Worm (Caenorhabditis elegans) whole organism, midembryonic: Measurements from ENCODE around the gene AH9.4.
A peak's percentile ranks its signal among the peaks of the same experiment; 100 is the strongest.

Experiments
- T22C8.4 ChIP-seq: fragments of 200-800 bp; sonication (Bioruptor generic); IDR thresholded peaks from 2 replicates; pipeline ENCODE4 v1.3.6; 2022; ENCODE audit warnings: missing genetic modification characterization, missing compliant biosample characterization
- cog-1 ChIP-seq: sonication (generic microtip); optimal IDR thresholded peaks from 2 replicates; lab custom pipeline; 2016; ENCODE audit warnings: missing genetic modification characterization, missing compliant biosample characterization
- flt-1 ChIP-seq: fragments of 200-800 bp; sonication (Bioruptor generic); IDR thresholded peaks from 2 replicates; pipeline ENCODE4 v1.3.6; 2022; ENCODE audit warnings: missing genetic modification characterization, missing compliant biosample characterization
- klf-2 ChIP-seq: fragments of 200-800 bp; sonication (Bioruptor generic); conservative IDR thresholded peaks from 2 replicates; pipeline ENCODE4 v1.3.6; 2022; ENCODE audit warnings: missing genetic modification reagents, missing genetic modification characterization, missing compliant biosample characterization
- med-1 ChIP-seq: sonication (generic microtip); optimal IDR thresholded peaks from 2 replicates; lab custom pipeline; 2017; ENCODE audit warnings: missing genetic modification characterization, mild to moderate bottlenecking, missing compliant biosample characterization, antibody characterized with exemption, missing genetic modification reagents; ENCODE audit not compliant: insufficient read depth
- ref-1 ChIP-seq: fragments of 200-800 bp; sonication (Bioruptor generic); conservative IDR thresholded peaks from 2 replicates; pipeline ENCODE4 v1.3.6; 2022; ENCODE audit warnings: missing genetic modification reagents, missing genetic modification characterization, missing compliant biosample characterization
- tab-1 ChIP-seq: fragments of 200-800 bp; sonication (Bioruptor generic); IDR thresholded peaks from 2 replicates; pipeline ENCODE4 v1.3.6; 2022; ENCODE audit warnings: missing genetic modification characterization, missing compliant biosample characterization
- ztf-23 ChIP-seq: fragments of 200-800 bp; sonication (Bioruptor generic); IDR thresholded peaks from 2 replicates; pipeline ENCODE4 v1.3.6; 2022; ENCODE audit warnings: missing genetic modification reagents, missing genetic modification characterization, missing compliant biosample characterization
- ztf-29 ChIP-seq: fragments of 200-800 bp; sonication (Bioruptor generic); IDR thresholded peaks from 2 replicates; pipeline ENCODE4 v1.3.6; 2022; ENCODE audit warnings: missing genetic modification reagents, missing genetic modification characterization, missing compliant biosample characterization

Gene AH9.4

DNA sequence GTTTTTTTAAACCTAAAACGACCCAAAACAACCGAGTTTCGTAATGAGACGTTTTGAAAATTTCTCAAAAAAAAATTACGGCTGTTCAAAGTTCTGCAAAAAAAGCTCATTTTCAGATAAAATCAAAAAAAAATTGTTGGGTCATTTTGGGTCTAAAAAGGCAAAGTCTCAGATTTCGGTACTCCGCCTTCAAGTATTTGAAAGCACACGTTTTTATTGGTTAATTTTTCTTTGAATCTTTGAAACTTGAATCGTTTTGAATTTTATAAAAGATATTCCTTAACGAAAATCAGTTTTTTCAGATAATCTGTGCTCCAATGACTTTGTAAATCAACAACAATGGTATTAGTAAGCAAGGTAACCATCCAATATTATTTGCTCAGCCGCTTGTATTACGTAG lies 28.6 kb upstream of the AH9.4 start, which contains the start of gene hum-6:
hum-6 (plus strand) TSS at position 301 of the 400 bp plus-strand sequence.
- TF ChIP-seq T22C8.4 (GFP tag; lab: Robert Waterston, UW) (no peak), ztf-29 (GFP tag; lab: Robert Waterston, UW) (no peak), ref-1 (GFP tag; lab: Robert Waterston, UW) (no peak), klf-2 (no peak), med-1 (GFP tag; lab: Kevin White, UChicago) (no peak), cog-1 (tag; lab: Kevin White, UChicago) (no peak), ztf-23 (GFP tag; lab: Robert Waterston, UW) (no peak)

- TF ChIP-seq ztf-29 (GFP tag; lab: Robert Waterston, UW): no peak
- no peak for TF ChIP-seq med-1 (GFP tag; lab: Kevin White, UChicago)
- TF ChIP-seq ref-1 (GFP tag; lab: Robert Waterston, UW): no peak
- no peak for TF ChIP-seq klf-2
- TF ChIP-seq ztf-23 (GFP tag; lab: Robert Waterston, UW): no peak
- no peak for TF ChIP-seq T22C8.4 (GFP tag; lab: Robert Waterston, UW)
- TF ChIP-seq tab-1 (GFP tag; lab: Robert Waterston, UW): no peak
- no peak for TF ChIP-seq cog-1 (tag; lab: Kevin White, UChicago)
Measured at ce11 chrX:2301821-2302220, 27.7 kb upstream of the AH9.4 start.

DNA sequence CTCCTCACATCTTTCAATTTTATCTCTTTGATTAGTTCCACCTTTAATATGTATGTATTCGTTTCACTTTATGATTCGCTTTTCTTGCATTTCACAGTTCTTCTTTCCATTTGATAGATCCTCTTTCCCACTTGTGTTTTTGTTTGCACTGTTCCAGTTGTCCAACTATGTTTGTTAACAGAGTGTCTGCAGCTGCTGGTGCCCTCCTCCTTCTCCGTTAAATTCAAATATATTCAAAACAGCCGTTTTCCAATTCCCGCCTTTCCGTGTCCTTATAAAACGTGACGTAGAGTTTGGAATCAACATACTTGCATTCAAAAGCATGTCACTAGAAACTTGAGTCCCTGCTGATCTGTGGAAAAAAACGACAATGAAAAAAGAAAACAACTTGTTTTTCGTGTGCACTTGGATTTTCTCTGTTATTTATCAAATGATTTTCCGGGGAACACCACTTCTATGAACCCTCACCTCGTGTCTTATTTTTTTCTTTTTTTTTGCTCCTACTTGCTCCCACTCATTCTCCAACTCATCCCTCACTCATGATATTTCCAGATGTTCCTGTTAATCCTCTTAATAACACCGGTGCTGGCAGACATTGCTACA lies 20.2 kb upstream of the AH9.4 start, which contains the start of gene T10H10.2:
T10H10.2 (plus strand) TSS at position 553 of the 603 bp plus-strand sequence.
- TF ChIP-seq flt-1 (GFP tag; lab: Robert Waterston, UW): no peak
- TF ChIP-seq klf-2: no peak
- no peak for TF ChIP-seq ztf-23 (GFP tag; lab: Robert Waterston, UW)
- TF ChIP-seq ztf-29 (GFP tag; lab: Robert Waterston, UW): no peak
- no peak for TF ChIP-seq med-1 (GFP tag; lab: Kevin White, UChicago)
- no peak for TF ChIP-seq tab-1 (GFP tag; lab: Robert Waterston, UW)
- no peak for TF ChIP-seq ref-1 (GFP tag; lab: Robert Waterston, UW)
- TF ChIP-seq T22C8.4 (GFP tag; lab: Robert Waterston, UW): no peak
- TF ChIP-seq cog-1 (tag; lab: Kevin White, UChicago): no peak

- TF ChIP-seq cog-1 (tag; lab: Kevin White, UChicago) (peak; percentile 64), klf-2 (no peak), ref-1 (GFP tag; lab: Robert Waterston, UW) (no peak)
Measured at ce11 chrX:2287977-2288387, 13.8 kb upstream of the AH9.4 start.

ce11 chrX:2287092-2287491 lies 13.0 kb upstream of the AH9.4 start, which contains the start of gene sav-1:
Gene sav-1, minus strand, starts transcription at chrX:2287192.
- no peak for TF ChIP-seq T22C8.4 (GFP tag; lab: Robert Waterston, UW)
- no peak for TF ChIP-seq ref-1 (GFP tag; lab: Robert Waterston, UW)
- no peak for TF ChIP-seq cog-1 (tag; lab: Kevin White, UChicago)
- TF ChIP-seq ztf-29 (GFP tag; lab: Robert Waterston, UW): no peak
- no peak for TF ChIP-seq med-1 (GFP tag; lab: Kevin White, UChicago)
- no peak for TF ChIP-seq tab-1 (GFP tag; lab: Robert Waterston, UW)
- no peak for TF ChIP-seq ztf-23 (GFP tag; lab: Robert Waterston, UW)
- TF ChIP-seq flt-1 (GFP tag; lab: Robert Waterston, UW): no peak
- no peak for TF ChIP-seq klf-2

- TF ChIP-seq flt-1 (GFP tag; lab: Robert Waterston, UW) (no peak), tab-1 (GFP tag; lab: Robert Waterston, UW) (no peak), cog-1 (tag; lab: Kevin White, UChicago) (no peak)
Measured at ce11 chrX:2276000-2276399, 1.9 kb upstream of the AH9.4 start.

ce11 chrX:2271429-2271828 lies 2.7 kb downstream of the AH9.4 start:
- no peak for TF ChIP-seq ref-1 (GFP tag; lab: Robert Waterston, UW)
- no peak for TF ChIP-seq tab-1 (GFP tag; lab: Robert Waterston, UW)
- no peak for TF ChIP-seq flt-1 (GFP tag; lab: Robert Waterston, UW)
- TF ChIP-seq ztf-29 (GFP tag; lab: Robert Waterston, UW): no peak
- TF ChIP-seq med-1 (GFP tag; lab: Kevin White, UChicago): no peak
- no peak for TF ChIP-seq klf-2
- no peak for TF ChIP-seq ztf-23 (GFP tag; lab: Robert Waterston, UW)
- no peak for TF ChIP-seq T22C8.4 (GFP tag; lab: Robert Waterston, UW)
- no peak for TF ChIP-seq cog-1 (tag; lab: Kevin White, UChicago)

ce11 chrX:2267956-2268355 lies 6.2 kb downstream of the AH9.4 start, which contains the start of gene AH9.6:
Gene AH9.6, minus strand, starts transcription at chrX:2268138.
- TF ChIP-seq ztf-29 (GFP tag; lab: Robert Waterston, UW): no peak

ce11 chrX:2266777-2267176 lies 7.4 kb downstream of the AH9.4 start:
- TF ChIP-seq ztf-23 (GFP tag; lab: Robert Waterston, UW) (no peak), flt-1 (GFP tag; lab: Robert Waterston, UW) (no peak), T22C8.4 (GFP tag; lab: Robert Waterston, UW) (no peak), tab-1 (GFP tag; lab: Robert Waterston, UW) (no peak), cog-1 (tag; lab: Kevin White, UChicago) (no peak), ztf-29 (GFP tag; lab: Robert Waterston, UW) (no peak), med-1 (GFP tag; lab: Kevin White, UChicago) (no peak), klf-2 (no peak), ref-1 (GFP tag; lab: Robert Waterston, UW) (no peak)

ce11 chrX:2266366-2266765 lies 7.8 kb downstream of the AH9.4 start:
- TF ChIP-seq cog-1 (tag; lab: Kevin White, UChicago) (no peak), T22C8.4 (GFP tag; lab: Robert Waterston, UW) (no peak)
